Fruit fly (Drosophila melanogaster) whole organism, larva: ENCODE results near the gene vsg.

Experiments
- noc ChIP-seq: fragments of 200-800 bp; sonication (Bioruptor generic); optimal IDR thresholded peaks from 3 replicates; lab custom pipeline; 2019; ENCODE audit warnings: missing biosample characterization, mild to moderate bottlenecking, missing genetic modification characterization, moderate library complexity

The vsg gene

DNA sequence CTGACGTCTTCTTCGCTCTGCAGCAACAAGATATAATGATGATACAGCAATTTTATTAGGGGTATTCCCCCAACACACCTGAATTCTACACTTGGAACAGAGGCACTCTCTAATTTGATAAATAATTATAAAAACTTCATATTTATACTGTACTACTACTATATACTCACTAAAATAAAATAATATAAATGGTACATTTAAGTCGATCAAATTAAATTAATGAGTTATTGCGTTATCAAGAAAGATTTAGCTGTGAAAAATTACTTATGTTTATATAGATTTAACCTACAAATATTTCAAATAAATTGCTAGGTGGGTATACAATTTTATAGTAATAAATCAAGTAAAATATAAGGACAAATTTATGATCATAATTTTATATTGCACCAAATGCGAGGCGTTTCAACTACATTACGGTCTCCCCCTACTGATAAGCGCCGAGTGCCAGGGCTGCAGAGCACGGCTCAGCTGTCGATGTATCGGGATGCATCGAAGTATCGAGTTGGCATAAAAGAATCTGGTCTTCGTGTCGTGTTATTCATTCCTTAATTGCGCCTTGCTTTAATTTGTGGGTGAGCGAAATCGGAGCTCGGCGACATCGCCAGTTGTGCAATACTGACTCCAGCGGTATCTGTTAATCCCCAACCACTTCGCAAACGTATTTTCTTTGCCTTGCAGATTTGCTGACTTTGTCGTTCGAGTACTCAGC lies at the start of gene vsg:
vsg (plus strand) TSS at position 497 of the 709 bp plus-strand sequence.
- peak; percentile 76 for TF ChIP-seq noc (tag; lab: Kevin White, UChicago)

DNA sequence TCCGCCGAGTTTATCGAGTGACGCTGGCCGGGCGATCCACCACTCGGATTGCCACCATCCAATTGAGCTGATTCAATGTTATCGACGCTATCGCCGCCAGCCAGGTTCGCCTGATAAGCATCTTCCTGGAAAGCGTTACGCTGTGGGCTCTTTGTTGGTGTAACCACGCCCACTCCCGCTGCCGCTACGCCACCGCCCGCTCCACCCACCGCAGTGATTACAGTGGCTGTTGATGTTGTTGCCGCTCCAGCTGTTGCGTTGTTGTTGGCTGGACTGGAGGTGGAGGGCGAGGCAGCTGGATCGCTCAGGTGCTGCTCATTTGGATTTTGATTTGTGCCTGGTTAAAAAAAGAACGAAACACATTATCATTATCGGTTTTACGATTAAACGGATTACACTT lies 42.8 kb upstream of the vsg start:
- no peak for TF ChIP-seq noc (tag; lab: Kevin White, UChicago)

- TF ChIP-seq noc (tag; lab: Kevin White, UChicago) = no peak
Measured at dm6 chr3L:9674300-9674699, 39.8 kb upstream of the vsg start.

DNA sequence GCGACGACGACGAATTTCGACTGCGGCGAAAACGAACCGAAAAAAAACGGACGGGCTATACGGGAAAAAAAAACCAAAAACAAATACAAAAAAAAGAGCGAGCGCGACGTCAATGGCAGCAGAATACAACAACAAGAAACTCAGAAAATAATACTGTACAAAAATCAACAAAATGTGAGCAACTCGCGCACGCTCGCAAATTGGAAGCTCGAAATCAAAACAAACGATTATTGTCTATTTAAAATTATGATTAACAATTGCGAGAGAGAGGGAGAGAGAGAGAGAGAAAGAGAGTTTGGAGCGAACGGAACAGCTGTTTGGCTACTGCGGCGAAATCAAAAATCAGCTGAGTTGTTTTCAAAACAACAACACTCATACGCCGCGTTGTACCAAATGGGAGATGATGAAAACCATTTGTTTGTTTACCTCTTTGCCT lies 38.6 kb upstream of the vsg start:
- TF ChIP-seq noc (tag; lab: Kevin White, UChicago) = peak; percentile 31

DNA sequence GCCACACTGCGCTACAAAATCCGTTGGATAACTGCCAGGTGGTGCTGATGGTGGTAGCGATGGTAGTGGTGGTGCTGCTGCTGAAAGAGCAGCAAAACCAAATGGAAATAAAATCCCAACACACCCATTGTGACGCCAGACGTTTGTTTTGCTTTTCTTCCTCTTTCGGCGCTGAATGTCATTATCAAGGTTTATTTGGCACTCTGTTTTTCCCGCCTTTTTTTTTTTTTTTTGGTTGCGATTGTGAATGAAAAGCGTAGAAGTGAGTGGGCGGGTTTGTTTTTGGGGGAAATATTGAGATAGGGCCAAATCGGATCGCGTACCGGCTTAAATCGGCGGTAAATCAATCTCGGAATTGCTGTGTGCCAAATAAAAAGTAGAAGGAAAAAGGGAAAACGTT lies 36.9 kb upstream of the vsg start:
- TF ChIP-seq noc (tag; lab: Kevin White, UChicago) = no peak

DNA sequence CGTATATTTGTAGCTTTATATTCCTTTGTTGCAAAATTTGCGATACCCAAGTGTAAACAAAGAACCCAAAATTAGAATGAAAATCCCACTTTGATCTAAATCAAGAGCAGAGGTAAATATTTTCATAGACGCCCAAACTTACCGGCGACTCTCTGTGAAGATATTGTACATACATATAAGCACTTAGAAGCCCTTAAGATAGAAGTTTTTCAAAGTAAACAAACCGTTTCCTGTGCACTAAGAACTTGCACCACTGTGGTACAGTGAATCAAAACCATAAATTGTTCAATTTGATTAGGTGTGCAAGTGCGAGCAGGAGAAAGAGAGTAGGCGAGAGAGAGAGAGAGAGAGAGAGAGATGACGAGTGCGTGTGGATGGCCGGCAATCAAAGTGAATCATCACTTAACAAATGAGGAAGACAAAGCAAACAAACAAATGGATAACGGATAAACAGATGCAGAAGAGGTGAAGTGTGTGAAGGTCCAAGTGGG lies 36.1 kb upstream of the vsg start:
- no peak for TF ChIP-seq noc (tag; lab: Kevin White, UChicago)

DNA sequence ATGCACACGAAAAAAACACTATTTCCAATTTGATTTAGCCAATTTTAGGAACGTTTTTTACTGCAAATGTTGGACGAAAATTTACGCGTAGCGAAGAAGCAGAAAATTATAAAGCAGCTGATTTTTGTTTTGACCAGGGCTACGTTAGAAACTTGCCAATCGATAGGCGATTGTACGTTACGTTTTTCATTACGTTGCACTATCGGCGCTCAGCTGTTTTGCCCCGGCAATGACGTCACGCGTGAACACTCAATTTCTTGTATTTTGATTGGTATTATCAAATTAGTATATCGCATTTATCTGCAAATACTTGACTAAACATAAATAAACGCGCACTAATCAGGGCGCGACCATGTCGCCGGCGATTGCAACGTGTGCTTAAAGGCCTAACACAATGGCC lies 35.1 kb upstream of the vsg start, which contains the start of the genes fry and CG16717:
fry (minus strand) TSS at position 110 of the 400 bp plus-strand sequence.
CG16717 (plus strand) TSS at position 208 of the 400 bp plus-strand sequence.
- TF ChIP-seq noc (tag; lab: Kevin White, UChicago) = no peak

dm6 chr3L:9680968-9681367 lies 33.2 kb upstream of the vsg start, which contains the start of gene alphaTub67C:
Gene alphaTub67C, plus strand, starts transcription at chr3L:9681268.
- no peak for TF ChIP-seq noc (tag; lab: Kevin White, UChicago)

DNA sequence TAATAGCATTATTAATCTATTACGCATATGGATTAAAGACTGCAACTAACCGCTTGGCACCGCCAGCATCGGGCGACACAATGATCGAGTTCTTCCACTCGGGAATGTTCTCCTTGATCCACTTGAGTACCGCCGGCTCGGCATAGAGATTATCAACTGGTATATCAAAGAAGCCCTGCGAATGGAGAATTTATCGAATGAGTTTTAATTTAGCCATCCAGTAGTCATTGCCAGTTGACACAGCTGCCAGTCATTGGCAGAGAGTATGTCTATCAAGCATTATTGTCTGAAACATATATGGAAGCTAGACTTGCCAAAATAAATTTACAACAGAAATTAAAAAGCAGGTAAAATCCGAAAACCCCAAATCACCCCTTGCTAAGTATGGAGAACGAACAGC lies 29.3 kb upstream of the vsg start, which contains the start of gene CG16719:
CG16719 (plus strand) TSS at position 301 of the 400 bp plus-strand sequence.
- no peak for TF ChIP-seq noc (tag; lab: Kevin White, UChicago)

dm6 chr3L:9687536-9687935 lies 26.6 kb upstream of the vsg start:
- no peak for TF ChIP-seq noc (tag; lab: Kevin White, UChicago)

DNA sequence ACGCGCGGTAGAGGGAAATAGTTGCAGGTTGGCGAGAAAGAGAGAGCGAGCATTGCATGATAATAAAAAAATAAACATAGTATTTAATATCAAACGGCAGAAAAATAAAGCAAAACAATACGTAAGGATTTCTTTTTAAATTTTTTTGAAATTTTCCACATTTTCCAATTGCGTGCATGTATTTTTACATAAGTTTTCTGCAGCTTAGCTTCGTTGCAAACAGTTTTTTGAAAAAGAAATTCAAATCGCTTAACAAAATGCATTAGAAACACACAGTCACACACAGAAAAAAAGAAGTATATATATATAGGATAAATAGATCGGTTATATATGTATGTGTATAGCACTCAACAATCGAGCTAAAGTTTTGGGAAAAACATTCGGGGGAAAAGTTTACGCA lies 25.4 kb upstream of the vsg start:
- TF ChIP-seq noc (tag; lab: Kevin White, UChicago) = no peak

- no peak for TF ChIP-seq noc (tag; lab: Kevin White, UChicago)
Measured at dm6 chr3L:9689809-9690208, 24.3 kb upstream of the vsg start.

- peak; percentile 96 for TF ChIP-seq noc (tag; lab: Kevin White, UChicago)
Measured at dm6 chr3L:9690798-9691475, 23.2 kb upstream of the vsg start.

DNA sequence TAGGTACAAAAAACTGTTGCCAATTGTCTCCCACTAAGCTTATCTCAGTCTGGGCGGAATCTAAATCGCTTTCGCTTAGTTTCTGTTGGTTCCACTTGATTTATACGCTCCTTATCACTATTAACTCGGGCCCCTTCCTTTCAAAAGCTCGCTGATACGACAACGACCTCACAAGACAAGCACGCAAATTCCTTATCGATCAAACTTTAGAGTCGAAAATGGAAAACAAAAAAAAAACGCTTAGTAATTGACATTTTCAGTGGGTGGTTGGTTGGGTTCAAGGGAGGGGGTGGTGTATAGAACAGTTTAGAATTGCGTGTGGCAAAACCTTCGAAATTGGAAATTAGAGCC lies 22.7 kb upstream of the vsg start:
- peak; percentile 91 for TF ChIP-seq noc (tag; lab: Kevin White, UChicago)

dm6 chr3L:9692234-9692891 lies 21.8 kb upstream of the vsg start:
- TF ChIP-seq noc (tag; lab: Kevin White, UChicago) = peak; percentile 41
